Fruit fly (Drosophila melanogaster): ENCODE data around the gene CG9500.

The CG9500 gene

DNA sequence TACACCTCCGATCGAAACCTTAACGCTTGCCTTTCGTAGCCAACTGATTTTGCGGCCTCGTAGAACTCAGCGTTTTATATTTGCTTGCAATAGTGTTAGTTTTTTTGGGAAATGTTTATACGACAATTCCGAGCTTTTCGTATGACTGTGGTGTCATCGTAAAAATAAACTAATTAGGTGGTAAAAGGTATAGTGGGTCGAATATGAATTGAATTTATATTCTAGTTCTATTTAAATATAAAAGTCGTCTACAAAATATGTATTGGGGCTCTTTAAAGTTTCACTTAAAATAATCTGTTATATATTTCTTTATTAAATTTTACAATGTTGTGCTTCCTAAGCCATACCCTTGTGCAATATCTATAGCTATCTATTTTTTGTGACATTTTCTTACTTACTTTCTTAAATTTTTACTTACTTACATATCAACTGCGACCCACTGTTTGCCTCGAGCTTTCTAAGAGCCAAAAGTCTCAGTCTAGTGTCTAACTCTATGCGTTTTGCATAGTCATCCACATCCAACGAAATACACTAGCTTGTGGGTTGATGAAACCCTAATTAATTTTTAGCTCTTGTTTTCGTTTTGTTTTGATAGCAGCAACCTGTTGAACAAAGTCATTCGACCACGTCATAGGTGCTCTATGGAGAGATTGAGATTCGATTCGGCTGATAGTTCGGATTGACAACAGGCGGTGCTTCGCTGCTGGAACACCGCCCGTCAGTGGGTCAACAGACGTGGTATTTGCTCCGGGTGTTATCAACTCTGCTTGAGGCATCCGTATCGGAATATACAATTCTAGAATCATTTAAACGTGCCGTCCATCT lies 6.9 kb downstream of the CG9500 start, which contains the start of gene CG9498 (continued):
- TF ChIP-seq fd3F (GFP tag; optimal IDR thresholded peaks at IDR 0.05): peak; percentile 76
- no peak for TF ChIP-seq Mad (GFP tag; optimal IDR thresholded peaks at IDR 0.05)
- no peak for TF ChIP-seq Neu2 (GFP tag; optimal IDR thresholded peaks at IDR 0.05; ENCODE audit: borderline replicate concordance)
- peak; percentile 66 for TF ChIP-seq nerfin-1 (tag; optimal IDR thresholded peaks at IDR 0.05)
- peak; percentile 52 for TF ChIP-seq sisA (GFP tag; IDR thresholded peaks at IDR 0.05)
- peak; percentile 95 for TF ChIP-seq exex (tag; optimal IDR thresholded peaks at IDR 0.05)
- peak; percentile 48 for TF ChIP-seq HmgZ (tag; optimal IDR thresholded peaks at IDR 0.05)

DNA sequence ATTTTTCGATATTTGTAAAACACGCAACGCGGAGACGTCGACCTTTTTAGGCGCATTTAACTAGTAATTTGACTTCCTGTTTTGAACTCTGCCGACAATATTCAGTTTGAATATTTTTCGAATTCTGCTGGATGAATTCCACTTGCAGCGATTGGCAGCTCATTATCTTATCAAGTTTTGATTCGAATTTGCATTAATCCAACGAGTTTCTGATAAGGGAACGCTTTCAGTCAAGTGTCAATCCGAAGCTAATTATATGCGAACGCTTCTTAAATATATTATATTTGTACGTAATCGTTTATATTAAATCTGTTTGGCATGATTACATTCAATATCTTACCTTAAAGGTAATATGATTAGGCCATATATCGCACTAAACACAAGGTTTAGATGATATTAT lies 9.8 kb downstream of the CG9500 start, which contains the start of gene CG9497:
TSS of gene CG9497 (minus strand) at position 101 of the 400 bp plus-strand sequence.
- no peak for TF ChIP-seq CG6683 (GFP tag; optimal IDR thresholded peaks at IDR 0.05)
- peak; percentile 22 for TF ChIP-seq exex (tag; optimal IDR thresholded peaks at IDR 0.05)

DNA sequence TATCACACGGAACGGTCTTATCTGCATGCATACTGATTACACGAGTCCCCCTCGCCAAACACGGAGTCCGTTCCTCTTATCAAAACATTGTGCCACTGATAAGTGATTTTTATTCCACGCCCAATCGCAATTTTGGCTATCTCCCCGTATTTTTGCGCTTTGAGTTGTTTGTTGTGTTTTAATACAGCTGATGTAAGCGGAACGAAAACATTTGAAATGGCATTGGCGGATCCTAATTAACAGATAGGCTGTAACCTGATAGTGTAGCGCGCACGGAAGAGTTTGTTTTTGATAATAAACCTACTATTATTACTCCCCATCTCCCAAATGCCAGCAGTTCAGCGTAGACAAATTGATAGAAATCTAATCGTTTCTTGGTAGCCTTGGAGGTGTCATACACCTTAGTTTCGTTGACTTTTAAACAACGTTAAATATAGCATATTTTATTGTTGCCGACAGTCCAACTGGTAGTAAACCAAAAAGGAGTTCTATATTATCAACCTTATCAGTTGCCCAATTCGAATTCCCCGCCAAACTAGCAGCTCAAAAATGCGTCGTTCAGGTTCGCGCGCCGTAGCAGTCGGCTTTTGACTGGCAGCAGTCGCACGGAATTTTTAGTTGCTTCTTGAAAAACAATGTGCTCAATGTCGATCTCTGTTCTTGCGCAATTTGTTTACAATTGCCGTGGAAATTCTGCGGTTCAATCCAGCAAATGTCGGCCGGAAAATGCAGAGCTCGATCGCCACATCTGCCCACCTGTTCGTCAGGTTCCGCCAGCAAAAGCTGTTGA lies 14.8 kb downstream of the CG9500 start:
- peak; percentile 4 for TF ChIP-seq Dek (tag; optimal IDR thresholded peaks at IDR 0.05)
- peak; percentile 13 for TF ChIP-seq pfk (GFP tag; optimal IDR thresholded peaks at IDR 0.05)
- TF ChIP-seq CG6791 (GFP tag; IDR thresholded peaks at IDR 0.05; ENCODE audit: partially characterized antibody): peak; percentile 60; the same call in 2 of the 3 replicates
- TF ChIP-seq tap (tag; optimal IDR thresholded peaks at IDR 0.05): no peak
- TF ChIP-seq ranshi (GFP tag; IDR thresholded peaks at IDR 0.05): peak; percentile 47; the same call in 1 of the 2 replicates
- TF ChIP-seq usp (GFP tag; optimal IDR thresholded peaks at IDR 0.05): no peak
- TF ChIP-seq Sin3A (optimal IDR thresholded peaks at IDR 0.05): peak; percentile 54
- peak; percentile 62 for TF ChIP-seq caup (GFP tag; optimal IDR thresholded peaks at IDR 0.05; ENCODE audit: severe bottlenecking)
- no peak for TF ChIP-seq B-H1 (GFP tag; IDR thresholded peaks at IDR 0.05)
- peak; percentile 92 for TF ChIP-seq sug (tag; optimal IDR thresholded peaks at IDR 0.05)
- peak; percentile 13 for TF ChIP-seq CG7839 (tag; optimal IDR thresholded peaks at IDR 0.05)
- peak; percentile 65 for TF ChIP-seq CG42726 (GFP tag; IDR thresholded peaks at IDR 0.05; ENCODE audit: partially characterized antibody)
- no peak for TF ChIP-seq seq (GFP tag; IDR thresholded peaks at IDR 0.05)
- TF ChIP-seq CG1647 (GFP tag; optimal IDR thresholded peaks at IDR 0.05): peak; percentile 3
- no peak for TF ChIP-seq h (optimal IDR thresholded peaks at IDR 0.05)
- peak; percentile 46 for TF ChIP-seq Bgb (GFP tag; IDR thresholded peaks at IDR 0.05; ENCODE audit: partially characterized antibody)
- no peak for TF ChIP-seq dimm (GFP tag; IDR thresholded peaks at IDR 0.05)
- TF ChIP-seq D19B (GFP tag; optimal IDR thresholded peaks at IDR 0.05): peak; percentile 15
- TF ChIP-seq CG13624 (GFP tag; optimal IDR thresholded peaks at IDR 0.05): peak; percentile 62
- TF ChIP-seq CG8765 (GFP tag; IDR thresholded peaks at IDR 0.05): 0 out of 2 replicates have a peak, but pooled peaks have one; percentile 16
- TF ChIP-seq CG10267 (tag; optimal IDR thresholded peaks at IDR 0.05): peak; percentile 23
- no peak for TF ChIP-seq CG4854 (GFP tag; optimal IDR thresholded peaks at IDR 0.05)
- no peak for TF ChIP-seq chif (GFP tag; optimal IDR thresholded peaks at IDR 0.05)
- TF ChIP-seq CG18599 (GFP tag; optimal IDR thresholded peaks at IDR 0.05): peak; percentile 43
- TF ChIP-seq CG34422 (GFP tag; IDR thresholded peaks at IDR 0.05): peak; percentile 81
- TF ChIP-seq CG18011 (GFP tag; optimal IDR thresholded peaks at IDR 0.05): peak; percentile 98
- peak; percentile 86 for TF ChIP-seq Med (GFP tag)
- peak; percentile 90 for TF ChIP-seq pzg (GFP tag; optimal IDR thresholded peaks at IDR 0.05)
- peak; percentile 99 for TF ChIP-seq E2f2 (GFP tag; IDR thresholded peaks at IDR 0.05)
- peak; percentile 22 for TF ChIP-seq CG7928 (GFP tag; optimal IDR thresholded peaks at IDR 0.05)
- peak; percentile 39 for TF ChIP-seq CG10147 (GFP tag; optimal IDR thresholded peaks at IDR 0.05)
- peak; percentile 20 for TF ChIP-seq Fer1 (GFP tag; optimal IDR thresholded peaks at IDR 0.05)
- TF ChIP-seq nmo (GFP tag; optimal IDR thresholded peaks at IDR 0.05): peak; percentile 59
- 0 out of 2 replicates have a peak, but pooled peaks have one; percentile 9 for TF ChIP-seq Adf1 (GFP tag; IDR thresholded peaks at IDR 0.05)
- peak; percentile 14; the same call in 1 of the 3 replicates for TF ChIP-seq row (GFP tag; IDR thresholded peaks at IDR 0.05)

Data from whole organism, embryonic.